Worm (Caenorhabditis elegans): ENCODE results near the gene set-13.

DNA sequence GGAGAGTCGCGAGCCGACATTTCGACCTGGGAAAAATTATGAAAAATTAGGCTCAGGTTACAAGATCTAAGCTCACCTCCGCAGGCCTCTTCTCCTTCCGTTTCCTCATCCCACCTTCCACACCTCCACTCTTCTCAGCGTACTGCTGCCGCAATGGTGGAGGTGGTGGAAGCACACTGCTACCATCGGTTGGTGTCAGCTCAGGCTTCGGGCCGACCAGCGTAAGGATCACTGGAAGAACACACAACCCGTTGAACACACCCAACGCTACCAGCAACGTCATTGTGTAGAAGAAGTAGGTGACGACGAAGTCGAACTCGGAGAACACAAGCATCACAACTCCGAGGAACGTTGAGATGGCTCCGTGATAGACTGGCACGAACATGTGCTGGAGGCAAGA lies 28.9 kb downstream of the set-13 start:
- TF ChIP-seq lin-11 (tag; optimal IDR thresholded peaks at IDR 0.05) (no peak), unc-55 (GFP tag; optimal IDR thresholded peaks at IDR 0.05) (no peak), sem-4 (tag; optimal IDR thresholded peaks at IDR 0.05) (no peak), F13H6.1 (tag; optimal IDR thresholded peaks at IDR 0.05) (no peak), unc-62 (GFP tag; optimal IDR thresholded peaks at IDR 0.05) (no peak), lin-13 (GFP tag; optimal IDR thresholded peaks at IDR 0.05) (no peak)
